Worm (Caenorhabditis elegans) whole organism, L4 larva: Measurements from ENCODE around the gene B0495.9.

ENCODE experiments used
- aha-1 ChIP-seq: fragments of 150-350 bp; peaks from one replicate; lab custom pipeline; 2014; ENCODE audit warnings: missing biosample characterization, missing genetic modification characterization
- arid-1 ChIP-seq: fragments of 200-800 bp; sonication (Bioruptor generic); conservative IDR thresholded peaks from 2 replicates; pipeline ENCODE4 v1.3.6; 2022; ENCODE audit warnings: missing genetic modification reagents, missing genetic modification characterization, missing compliant biosample characterization
- attf-4 ChIP-seq: sonication (generic microtip); optimal IDR thresholded peaks from 3 replicates; lab custom pipeline; 2017; ENCODE audit warnings: missing biosample characterization, missing genetic modification characterization
- lin-13 ChIP-seq: fragments of 150-350 bp; optimal IDR thresholded peaks from 2 replicates; lab custom pipeline; 2014; ENCODE audit warnings: missing biosample characterization, missing genetic modification reagents, missing genetic modification characterization
- lin-15B ChIP-seq: fragments of 150-350 bp; sonication (generic microtip); optimal IDR thresholded peaks from 3 replicates; lab custom pipeline; 2014; ENCODE audit warnings: missing biosample characterization, missing genetic modification characterization
- nhr-237 ChIP-seq: sonication (generic microtip); optimal IDR thresholded peaks from 2 replicates; lab custom pipeline; 2017; ENCODE audit warnings: missing biosample characterization, missing genetic modification characterization
- skn-1 ChIP-seq: fragments of 150-350 bp; optimal IDR thresholded peaks from 2 replicates; lab custom pipeline; 2014; ENCODE audit warnings: missing biosample characterization, missing genetic modification characterization

DNA sequence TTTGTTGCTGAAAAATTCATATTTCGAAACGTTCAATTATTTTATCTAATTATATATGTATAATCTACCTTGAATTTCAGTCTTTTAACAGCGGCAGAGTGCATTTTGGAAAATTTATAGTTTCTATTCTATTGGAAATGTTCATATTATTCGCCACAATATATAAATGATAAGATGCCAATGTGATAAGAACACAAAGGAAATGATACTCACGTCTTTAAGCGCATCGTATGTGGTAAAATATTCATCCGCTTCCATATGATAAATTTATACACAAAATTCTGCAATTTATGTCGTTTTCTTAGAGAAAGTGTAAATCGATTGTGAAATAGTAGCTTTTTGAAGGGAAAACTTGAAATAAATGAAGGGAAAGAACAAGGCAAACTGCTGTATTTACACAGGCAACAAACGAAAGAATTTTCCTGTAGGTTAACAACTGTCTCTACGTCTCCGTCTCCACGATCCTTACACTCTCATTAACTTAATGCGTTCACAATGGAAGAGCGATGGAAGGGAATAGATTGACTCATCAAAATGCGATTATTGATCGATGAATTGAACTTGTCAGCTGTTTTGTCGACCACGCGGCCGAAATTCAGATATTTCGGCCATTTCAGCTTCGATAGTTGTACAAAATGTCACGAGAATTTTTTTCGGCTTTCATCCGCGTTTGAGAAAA lies 46.4 kb downstream of the B0495.9 start, which contains the start of gene alfa-1:
- TF ChIP-seq aha-1 (tag; lab: Kevin White, UChicago): no peak
- no peak for TF ChIP-seq attf-4 (tag; lab: Kevin White, UChicago)
- TF ChIP-seq arid-1 (GFP tag; lab: Robert Waterston, UW): no peak
- TF ChIP-seq nhr-237 (tag; lab: Kevin White, UChicago): no peak
- TF ChIP-seq lin-15B (tag; lab: Kevin White, UChicago): no peak
- TF ChIP-seq skn-1 (tag; lab: Kevin White, UChicago): no peak
- no peak for TF ChIP-seq lin-13 (GFP tag; lab: Kevin White, UChicago)
